Worm (Caenorhabditis elegans): ENCODE results near the gene pis-1.

ce11 chrIV:9778016-9778415, 18.4 kb downstream of the pis-1 start, which contains the start of gene T13F2.6:
- TF ChIP-seq ref-1 (GFP tag; conservative IDR thresholded peaks at IDR 0.05) (no peak), cog-1 (tag; optimal IDR thresholded peaks at IDR 0.05) (no peak), klf-2 (GFP tag; conservative IDR thresholded peaks at IDR 0.05) (no peak)

All from whole organism, midembryonic.